Worm (Caenorhabditis elegans): Measurements from ENCODE around the gene vti-1.

Gene vti-1

ce11 chrIV:14799186-14799585, 32.7 kb upstream of the vti-1 start, which contains the start of gene Y57G11C.14 (continued):
- no peak for TF ChIP-seq snpc-4 (GFP tag; optimal IDR thresholded peaks at IDR 0.05)
- peak in 1 of 4 experiments; percentile 85 for TF ChIP-seq snpc-4 (tag; optimal IDR thresholded peaks at IDR 0.05)
- TF ChIP-seq hrde-1 (tag; optimal IDR thresholded peaks at IDR 0.05; ENCODE audit: borderline replicate concordance) = peak; percentile 55
- TF ChIP-seq hsf-1 (GFP tag; IDR thresholded peaks at IDR 0.05) = 0 out of 2 replicates have a peak, but pooled peaks have one; percentile 41

ce11 chrIV:14797849-14798248, 31.4 kb upstream of the vti-1 start, which contains the start of gene arl-8:
Gene arl-8 (plus strand): TSS chrIV:14798149.
- TF ChIP-seq F49E8.2 (tag; optimal IDR thresholded peaks at IDR 0.05; ENCODE audit: insufficient read depth) (no peak), ztf-25 (GFP tag; IDR thresholded peaks at IDR 0.05) (no peak), madf-6 (GFP tag; IDR thresholded peaks at IDR 0.05) (no peak; the same call in 1 of the 2 replicates), lsl-1 (GFP tag; optimal IDR thresholded peaks at IDR 0.05) (no peak), hmg-1.2 (GFP tag; IDR thresholded peaks at IDR 0.05) (no peak), unc-62 (GFP tag; optimal IDR thresholded peaks at IDR 0.05) (no peak), aptf-3 (GFP tag; IDR thresholded peaks at IDR 0.05) (no peak), K11D2.4 (GFP tag; IDR thresholded peaks at IDR 0.05) (no peak), snpc-4 (GFP tag; optimal IDR thresholded peaks at IDR 0.05) (no peak), snpc-4 (tag; optimal IDR thresholded peaks at IDR 0.05) (no peak), tlf-1 (GFP tag; optimal IDR thresholded peaks at IDR 0.05) (no peak), F33H1.4 (GFP tag; IDR thresholded peaks at IDR 0.05) (no peak), Y53G8AR.9 (GFP tag; conservative IDR thresholded peaks at IDR 0.05) (no peak), xnd-1 (tag; optimal IDR thresholded peaks at IDR 0.05) (no peak)

ce11 chrIV:14797354-14797753, 30.9 kb upstream of the vti-1 start, which contains the start of the genes Y57G11C.1147 and nuo-3:
Gene Y57G11C.1147 (minus strand): TSS chrIV:14797514.
Gene nuo-3 (minus strand): TSS chrIV:14797544.
- TF ChIP-seq lin-40 (tag; optimal IDR thresholded peaks at IDR 0.05) (no peak), nhr-80 (tag; optimal IDR thresholded peaks at IDR 0.05) (no peak), zim-3 (tag; optimal IDR thresholded peaks at IDR 0.05) (no peak), die-1 (tag; optimal IDR thresholded peaks at IDR 0.05) (no peak), bed-1 (GFP tag; IDR thresholded peaks at IDR 0.05) (no peak), sea-2 (GFP tag; IDR thresholded peaks at IDR 0.05) (no peak), F52B5.7 (tag; optimal IDR thresholded peaks at IDR 0.05) (no peak), attf-5 (GFP tag; optimal IDR thresholded peaks at IDR 0.05) (peak; percentile 19), hlh-12 (tag; optimal IDR thresholded peaks at IDR 0.05) (no peak), pha-4 (tag; optimal IDR thresholded peaks at IDR 0.05) (no peak), pbrm-1 (GFP tag; IDR thresholded peaks at IDR 0.05) (no peak), Y53F4B.3 (GFP tag; IDR thresholded peaks at IDR 0.05) (no peak), F22D6.2 (tag; optimal IDR thresholded peaks at IDR 0.05) (no peak), efl-1 (GFP tag; optimal IDR thresholded peaks at IDR 0.05) (no peak), aptf-2 (GFP tag; conservative IDR thresholded peaks at IDR 0.05) (no peak), sdz-38 (tag; optimal IDR thresholded peaks at IDR 0.05) (no peak), ztf-25 (GFP tag; IDR thresholded peaks at IDR 0.05) (no peak), ztf-22 (GFP tag; optimal IDR thresholded peaks at IDR 0.05) (no peak), unc-62 (GFP tag; optimal IDR thresholded peaks at IDR 0.05) (no peak), lin-54 (GFP tag; optimal IDR thresholded peaks at IDR 0.05) (no peak), lin-35 (GFP tag; optimal IDR thresholded peaks at IDR 0.05) (no peak), F33H1.4 (GFP tag; IDR thresholded peaks at IDR 0.05) (peak; percentile 73), nfyb-1 (GFP tag; IDR thresholded peaks at IDR 0.05) (no peak), F49E8.2 (tag; optimal IDR thresholded peaks at IDR 0.05; ENCODE audit: insufficient read depth) (no peak), Y53G8AR.9 (GFP tag; conservative IDR thresholded peaks at IDR 0.05) (no peak), zfh-2 (GFP tag; conservative IDR thresholded peaks at IDR 0.05) (peak; percentile 79), mcd-1 (GFP tag; IDR thresholded peaks at IDR 0.05) (0 out of 2 replicates have a peak, but pooled peaks have one; percentile 14), snpc-1.3 (tag; optimal IDR thresholded peaks at IDR 0.05; ENCODE audit: insufficient read depth) (no peak), rpc-1 (optimal IDR thresholded peaks at IDR 0.05) (no peak), rpc-1 (tag; optimal IDR thresholded peaks at IDR 0.05) (no peak), B0035.1 (tag; optimal IDR thresholded peaks at IDR 0.05) (no peak), ets-4 (GFP tag; optimal IDR thresholded peaks at IDR 0.05) (no peak), ceh-79 (tag; optimal IDR thresholded peaks at IDR 0.05) (no peak), nfya-1 (tag; optimal IDR thresholded peaks at IDR 0.05; ENCODE audit: borderline replicate concordance, insufficient read depth) (no peak), nfya-2 (GFP tag; IDR thresholded peaks at IDR 0.05) (no peak)

All from whole organism, young adult.